Worm (Caenorhabditis elegans): Measurements from ENCODE around the gene E02H4.6.

Gene E02H4.6

ce11 chrX:14234366-14234765 lies 17.6 kb downstream of the E02H4.6 start, which contains the start of gene srg-36:
TSS of gene srg-36 (minus strand) at chrX:14234466.
- no peak for TF ChIP-seq zip-11 (GFP tag; IDR thresholded peaks at IDR 0.05)
- TF ChIP-seq daf-12 (tag; optimal IDR thresholded peaks at IDR 0.05), result no peak
- no peak for TF ChIP-seq ceh-28 (tag; optimal IDR thresholded peaks at IDR 0.05)
- TF ChIP-seq rbr-2 (tag; optimal IDR thresholded peaks at IDR 0.05), result no peak
- TF ChIP-seq nhr-42 (GFP tag; IDR thresholded peaks at IDR 0.05), result no peak
- no peak for TF ChIP-seq set-16 (GFP tag; IDR thresholded peaks at IDR 0.05)
- no peak for TF ChIP-seq mxl-2 (GFP tag; conservative IDR thresholded peaks at IDR 0.05)
- TF ChIP-seq lin-13 (GFP tag; optimal IDR thresholded peaks at IDR 0.05), result no peak
- TF ChIP-seq egl-43 (GFP tag; IDR thresholded peaks at IDR 0.05), result no peak
- no peak for TF ChIP-seq aha-1 (tag)
- no peak for TF ChIP-seq T26A8.4 (GFP tag; IDR thresholded peaks at IDR 0.05)
- TF ChIP-seq F44E2.7 (GFP tag; IDR thresholded peaks at IDR 0.05), result no peak
- TF ChIP-seq R02D3.7 (tag; optimal IDR thresholded peaks at IDR 0.05), result no peak
- no peak for TF ChIP-seq nhr-237 (tag; optimal IDR thresholded peaks at IDR 0.05)
- TF ChIP-seq lin-1 (GFP tag; IDR thresholded peaks at IDR 0.05), result no peak
- TF ChIP-seq saeg-2 (GFP tag; IDR thresholded peaks at IDR 0.05), result no peak

- TF ChIP-seq daf-16 (GFP tag; optimal IDR thresholded peaks at IDR 0.05) (no peak), daf-16 (tag; optimal IDR thresholded peaks at IDR 0.05) (no peak), dve-1 (tag; optimal IDR thresholded peaks at IDR 0.05; ENCODE audit: insufficient read depth) (no peak), nhr-111 (GFP tag; optimal IDR thresholded peaks at IDR 0.05) (no peak), fkh-10 (GFP tag; optimal IDR thresholded peaks at IDR 0.05) (no peak), lin-38 (GFP tag; IDR thresholded peaks at IDR 0.05) (no peak), nhr-76 (tag; optimal IDR thresholded peaks at IDR 0.05) (no peak), nhr-28 (tag; optimal IDR thresholded peaks at IDR 0.05) (no peak), F10B5.3 (tag; optimal IDR thresholded peaks at IDR 0.05) (no peak), dmd-6 (GFP tag; IDR thresholded peaks at IDR 0.05) (no peak), ama-1 (optimal IDR thresholded peaks at IDR 0.05) (no peak), aha-1 (tag) (peak; percentile 93), set-16 (GFP tag; IDR thresholded peaks at IDR 0.05) (peak; percentile 65; the same call in 1 of the 2 replicates), hif-1 (tag; optimal IDR thresholded peaks at IDR 0.05) (no peak), unc-62 (GFP tag; optimal IDR thresholded peaks at IDR 0.05 in 1 of 2) (peak in 1 of 2 experiments; percentile 3), unc-62 (tag; optimal IDR thresholded peaks at IDR 0.05) (no peak), lin-15B (tag; optimal IDR thresholded peaks at IDR 0.05) (no peak), lin-29 (GFP tag; IDR thresholded peaks at IDR 0.05) (no peak)
Measured at ce11 chrX:14231987-14232386, 20.0 kb downstream of the E02H4.6 start.

ce11 chrX:14228764-14229163 lies 23.2 kb downstream of the E02H4.6 start:
- TF ChIP-seq zip-11 (GFP tag; IDR thresholded peaks at IDR 0.05), result no peak
- peak; percentile 48; the same call in 1 of the 2 replicates for TF ChIP-seq tra-1 (GFP tag; IDR thresholded peaks at IDR 0.05)
- TF ChIP-seq dmd-6 (GFP tag; IDR thresholded peaks at IDR 0.05), result peak; percentile 50; the same call in 1 of the 2 replicates
- TF ChIP-seq nhr-11 (tag; optimal IDR thresholded peaks at IDR 0.05), result peak; percentile 14
- peak; percentile 28 for TF ChIP-seq ztf-7 (tag; optimal IDR thresholded peaks at IDR 0.05)
- no peak for TF ChIP-seq set-16 (GFP tag; IDR thresholded peaks at IDR 0.05)
- TF ChIP-seq zag-1 (tag; optimal IDR thresholded peaks at IDR 0.05), result no peak
- no peak for TF ChIP-seq unc-62 (GFP tag; optimal IDR thresholded peaks at IDR 0.05 in 1 of 2)
- TF ChIP-seq unc-62 (tag; optimal IDR thresholded peaks at IDR 0.05), result no peak
- TF ChIP-seq nhr-6 (tag; optimal IDR thresholded peaks at IDR 0.05), result peak; percentile 60
- no peak for TF ChIP-seq php-3 (GFP tag; IDR thresholded peaks at IDR 0.05)
- no peak for TF ChIP-seq fos-1 (tag; optimal IDR thresholded peaks at IDR 0.05)
- TF ChIP-seq lin-38 (GFP tag; IDR thresholded peaks at IDR 0.05), result no peak
- TF ChIP-seq ceh-44 (GFP tag; IDR thresholded peaks at IDR 0.05), result peak; percentile 76; the same call in 1 of the 2 replicates
- no peak for TF ChIP-seq D1046.2 (GFP tag; IDR thresholded peaks at IDR 0.05)
- peak; percentile 48; the same call in 1 of the 2 replicates for TF ChIP-seq Y105C5A.15 (GFP tag; IDR thresholded peaks at IDR 0.05)
- peak in 1 of 2 experiments; percentile 68 for TF ChIP-seq daf-16 (GFP tag; optimal IDR thresholded peaks at IDR 0.05)
- TF ChIP-seq daf-16 (tag; optimal IDR thresholded peaks at IDR 0.05), result peak; percentile 59
- peak; percentile 47; the same call in 1 of the 2 replicates for TF ChIP-seq snpc-1.2 (GFP tag; IDR thresholded peaks at IDR 0.05)
- TF ChIP-seq lin-13 (GFP tag; optimal IDR thresholded peaks at IDR 0.05), result peak; percentile 61
- 0 out of 2 replicates have a peak, but pooled peaks have one; percentile 49 for TF ChIP-seq daf-8 (GFP tag; IDR thresholded peaks at IDR 0.05)
- TF ChIP-seq hlh-11 (tag; optimal IDR thresholded peaks at IDR 0.05), result no peak
- TF ChIP-seq rbr-2 (tag; optimal IDR thresholded peaks at IDR 0.05), result peak; percentile 25
- TF ChIP-seq T26A8.4 (GFP tag; IDR thresholded peaks at IDR 0.05), result no peak
- TF ChIP-seq jun-1 (tag; optimal IDR thresholded peaks at IDR 0.05), result no peak
- TF ChIP-seq mes-2 (tag; optimal IDR thresholded peaks at IDR 0.05; ENCODE audit: poor library complexity, severe bottlenecking), result no peak
- TF ChIP-seq lim-7 (GFP tag; IDR thresholded peaks at IDR 0.05), result peak; percentile 89
- TF ChIP-seq F26F4.8 (GFP tag; conservative IDR thresholded peaks at IDR 0.05), result peak; percentile 88

Data from whole organism, L4 larva.